Worm (Caenorhabditis elegans) whole organism, late embryonic: ENCODE measurements around the gene gpa-17.
"Not testable (repeated sequence)": the region's sequence is repeated elsewhere in the genome, so short reads cannot be mapped to it uniquely, and the experiment has no call there.

Experiments
- C08G9.2 ChIP-seq: sonication (generic microtip); optimal IDR thresholded peaks from 2 replicates; lab custom pipeline; 2016; ENCODE audit warnings: mild to moderate bottlenecking, missing genetic modification characterization, moderate library complexity, missing compliant biosample characterization
- K09A11.1 ChIP-seq: sonication (generic microtip); optimal IDR thresholded peaks from 2 replicates; lab custom pipeline; 2017; ENCODE audit warnings: antibody characterized with exemption, mild to moderate bottlenecking, missing genetic modification characterization, missing compliant biosample characterization; ENCODE audit not compliant: insufficient read depth
- T23F11.4 ChIP-seq: fragments of 200-800 bp; sonication (Bioruptor generic); optimal IDR thresholded peaks from 2 replicates; lab custom pipeline; 2018; ENCODE audit warnings: mild to moderate bottlenecking, missing genetic modification characterization, missing compliant biosample characterization
- ahr-1 ChIP-seq: sonication (generic microtip); optimal IDR thresholded peaks from 2 replicates; lab custom pipeline; 2016; ENCODE audit warnings: missing genetic modification characterization, missing compliant biosample characterization
- ceh-14 ChIP-seq: sonication (generic microtip); optimal IDR thresholded peaks from 2 replicates; lab custom pipeline; 2016; ENCODE audit warnings: missing genotype, missing genetic modification characterization, missing compliant biosample characterization
- ceh-18 ChIP-seq: sonication (generic microtip); optimal IDR thresholded peaks from 2 replicates; lab custom pipeline; 2016; ENCODE audit warnings: missing genetic modification characterization, missing compliant biosample characterization
- ceh-19 ChIP-seq: fragments of 200-800 bp; sonication (Bioruptor generic); optimal IDR thresholded peaks from 2 replicates; lab custom pipeline; 2018; ENCODE audit warnings: mild to moderate bottlenecking, missing genetic modification characterization, missing compliant biosample characterization
- ceh-2 ChIP-seq: sonication (generic microtip); optimal IDR thresholded peaks from 2 replicates; lab custom pipeline; 2016; ENCODE audit warnings: missing genotype, missing genetic modification characterization, missing compliant biosample characterization
- ceh-30 ChIP-seq: fragments of 150-350 bp; optimal IDR thresholded peaks from 2 replicates; lab custom pipeline; 2014; ENCODE audit warnings: missing biosample characterization, missing genetic modification characterization
- ceh-31 ChIP-seq: sonication (generic microtip); optimal IDR thresholded peaks from 2 replicates; lab custom pipeline; 2016; ENCODE audit warnings: missing genetic modification characterization, missing compliant biosample characterization
- ceh-34 ChIP-seq: sonication (generic microtip); optimal IDR thresholded peaks from 2 replicates; lab custom pipeline; 2016; ENCODE audit warnings: mild to moderate bottlenecking, missing genetic modification characterization, missing compliant biosample characterization
- dmd-4 ChIP-seq: sonication (generic microtip); optimal IDR thresholded peaks from 2 replicates; lab custom pipeline; 2016; ENCODE audit warnings: borderline replicate concordance, missing genetic modification characterization, missing compliant biosample characterization
- elt-4 ChIP-seq: sonication (generic microtip); optimal IDR thresholded peaks from 2 replicates; lab custom pipeline; 2016; ENCODE audit warnings: missing genetic modification characterization, missing compliant biosample characterization
- ets-4 ChIP-seq: sonication (generic microtip); optimal IDR thresholded peaks from 2 replicates; lab custom pipeline; 2016; ENCODE audit warnings: missing genetic modification characterization, missing compliant biosample characterization
- eyg-1 ChIP-seq: sonication (generic microtip); optimal IDR thresholded peaks from 2 replicates; lab custom pipeline; 2016; ENCODE audit warnings: missing genotype, missing genetic modification characterization, missing compliant biosample characterization
- fax-1 ChIP-seq: sonication (generic microtip); optimal IDR thresholded peaks from 2 replicates; lab custom pipeline; 2016; ENCODE audit warnings: missing genotype, missing genetic modification characterization, missing compliant biosample characterization
- fkh-10 ChIP-seq: fragments of 150-350 bp; optimal IDR thresholded peaks from 2 replicates; lab custom pipeline; 2014; ENCODE audit warnings: missing biosample characterization, missing genetic modification reagents, missing genetic modification characterization
- fkh-6 ChIP-seq: sonication (generic microtip); optimal IDR thresholded peaks from 2 replicates; lab custom pipeline; 2016; ENCODE audit warnings: missing genetic modification characterization, missing compliant biosample characterization
- hlh-13 ChIP-seq: fragments of 200-800 bp; sonication (Bioruptor generic); optimal IDR thresholded peaks from 2 replicates; lab custom pipeline; 2018; ENCODE audit warnings: mild to moderate bottlenecking, missing genetic modification characterization, missing compliant biosample characterization
- hlh-6 ChIP-seq: sonication (generic microtip); optimal IDR thresholded peaks from 2 replicates; lab custom pipeline; 2016; ENCODE audit warnings: missing genotype, missing genetic modification characterization, missing compliant biosample characterization
- hlh-8 ChIP-seq: sonication (generic microtip); optimal IDR thresholded peaks from 2 replicates; lab custom pipeline; 2016; ENCODE audit warnings: missing genotype, missing genetic modification characterization, missing compliant biosample characterization
- lin-11 ChIP-seq: fragments of 200-800 bp; sonication (Bioruptor generic); optimal IDR thresholded peaks from 2 replicates; lab custom pipeline; 2018; ENCODE audit warnings: mild to moderate bottlenecking, missing genetic modification characterization, missing compliant biosample characterization
- madf-2 ChIP-seq: sonication (generic microtip); optimal IDR thresholded peaks from 2 replicates; lab custom pipeline; 2017; ENCODE audit warnings: missing genetic modification characterization, missing compliant biosample characterization
- mec-3 ChIP-seq: sonication (generic microtip); optimal IDR thresholded peaks from 2 replicates; lab custom pipeline; 2016; ENCODE audit warnings: borderline replicate concordance, missing genetic modification characterization, missing compliant biosample characterization
- nfya-1 ChIP-seq: sonication (generic microtip); optimal IDR thresholded peaks from 2 replicates; lab custom pipeline; 2017; ENCODE audit warnings: missing genetic modification characterization, mild to moderate bottlenecking, missing compliant biosample characterization, antibody characterized with exemption, moderate library complexity
- nhr-232 ChIP-seq: sonication (generic microtip); optimal IDR thresholded peaks from 2 replicates; lab custom pipeline; 2016; ENCODE audit warnings: missing genetic modification characterization, missing compliant biosample characterization
- npax-4 ChIP-seq: sonication (generic microtip); optimal IDR thresholded peaks from 2 replicates; lab custom pipeline; 2016; ENCODE audit warnings: missing genetic modification characterization, missing compliant biosample characterization
- odd-2 ChIP-seq: sonication (generic microtip); optimal IDR thresholded peaks from 2 replicates; lab custom pipeline; 2017; ENCODE audit warnings: antibody characterized with exemption, mild to moderate bottlenecking, missing genetic modification characterization, missing compliant biosample characterization
- pag-3 ChIP-seq: sonication (generic microtip); optimal IDR thresholded peaks from 2 replicates; lab custom pipeline; 2016; ENCODE audit warnings: missing compliant biosample characterization, missing genetic modification characterization, borderline replicate concordance
- pat-9 ChIP-seq: fragments of 200-800 bp; sonication (Bioruptor generic); optimal IDR thresholded peaks from 2 replicates; lab custom pipeline; 2018; ENCODE audit warnings: mild to moderate bottlenecking, missing genetic modification characterization, moderate library complexity, missing compliant biosample characterization
- pax-1 ChIP-seq: fragments of 150-350 bp; optimal IDR thresholded peaks from 2 replicates; lab custom pipeline; 2014; ENCODE audit warnings: missing biosample characterization, missing genetic modification characterization
- pha-4 ChIP-seq: fragments of 150-350 bp; optimal IDR thresholded peaks from 2 replicates; lab custom pipeline; 2018; ENCODE audit warnings: missing biosample characterization, missing genetic modification reagents, missing genetic modification characterization
- rnt-1 ChIP-seq: sonication (generic microtip); optimal IDR thresholded peaks from 2 replicates; lab custom pipeline; 2016; ENCODE audit warnings: missing genetic modification characterization, missing compliant biosample characterization
- tbx-2 ChIP-seq: sonication (generic microtip); optimal IDR thresholded peaks from 2 replicates; lab custom pipeline; 2016; ENCODE audit warnings: missing genetic modification characterization, missing compliant biosample characterization
- unc-3 ChIP-seq, 2 experiments: fragments of 200-800 bp in 1 of 2; sonication (Bioruptor generic) in 1 of 2; sonication (generic microtip) in 1 of 2; conservative IDR thresholded peaks in 1 of 2; optimal IDR thresholded peaks in 1 of 2; 2 replicates each; pipeline versions ENCODE4 v1.3.6 to Lab custom; 2016 to 2022; ENCODE audit warnings: missing compliant biosample characterization in 2 of 2, missing genetic modification characterization in 2 of 2, missing genetic modification reagents in 1 of 2
- unc-42 ChIP-seq: sonication (generic microtip); optimal IDR thresholded peaks from 2 replicates; lab custom pipeline; 2016; ENCODE audit warnings: missing genotype, missing genetic modification characterization, missing compliant biosample characterization
- unc-86 ChIP-seq: sonication (generic microtip); optimal IDR thresholded peaks from 2 replicates; lab custom pipeline; 2016; ENCODE audit warnings: missing genetic modification characterization, missing compliant biosample characterization
- zip-5 ChIP-seq: sonication (generic microtip); optimal IDR thresholded peaks from 2 replicates; lab custom pipeline; 2016; ENCODE audit warnings: missing genetic modification characterization, missing compliant biosample characterization
- ztf-16 ChIP-seq: sonication (generic microtip); optimal IDR thresholded peaks from 2 replicates; lab custom pipeline; 2017; ENCODE audit warnings: missing genetic modification characterization, missing compliant biosample characterization

gpa-17 gene

ce11 chrIII:2563883-2564282 is 22.5 kb upstream of the gpa-17 start, which contains the start of gene Y54F10AM.11:
Y54F10AM.11 (minus strand) TSS chrIII:2563983.
- not testable (repeated sequence) for TF ChIP-seq K09A11.1, mec-3, eyg-1 (tag; lab: Kevin White, UChicago)
- TF ChIP-seq, all 69 proteins: peak for 0; not testable (repeated sequence) for 69

- TF ChIP-seq ceh-2 (no peak), ahr-1 (tag; lab: Kevin White, UChicago) (no peak), ceh-18 (no peak)
Measured at ce11 chrIII:2571447-2571846, 14.9 kb upstream of the gpa-17 start, which contains the start of gene Y54F10AR.2. Y54F10AR.2 (minus strand) TSS chrIII:2571547.

ce11 chrIII:2572421-2572820 is 13.9 kb upstream of the gpa-17 start:
- TF ChIP-seq nfya-1 (tag; lab: Kevin White, UChicago) (peak; percentile 75), ceh-18 (no peak)
- TF ChIP-seq, all 69 proteins: peak for 1

ce11 chrIII:2575635-2576164 is 10.7 kb upstream of the gpa-17 start, which contains the start of gene Y54F10AR.1:
Y54F10AR.1 (minus strand) TSS chrIII:2575685.
- TF ChIP-seq ets-4 (tag; lab: Kevin White, UChicago) (no peak), T23F11.4 (GFP tag; lab: Kevin White, UChicago) (no peak), elt-4 (tag; lab: Kevin White, UChicago) (no peak), fkh-6 (tag; lab: Kevin White, UChicago) (no peak), nhr-232 (tag; lab: Kevin White, UChicago) (no peak), eyg-1 (tag; lab: Kevin White, UChicago) (no peak), pax-1 (tag; lab: Kevin White, UChicago) (no peak), fkh-10 (no peak), ztf-16 (no peak), hlh-6 (tag; lab: Kevin White, UChicago) (no peak), ceh-34 (no peak), ceh-14 (tag; lab: Kevin White, UChicago) (no peak), pag-3 (tag; lab: Kevin White, UChicago) (no peak)

ce11 chrIII:2576360-2577259 is 9.7 kb upstream of the gpa-17 start:
- no peak for TF ChIP-seq hlh-8 (tag; lab: Kevin White, UChicago)
- no peak for TF ChIP-seq C08G9.2
- TF ChIP-seq pax-1 (tag; lab: Kevin White, UChicago): no peak
- peak; percentile 46 for TF ChIP-seq madf-2 (tag; lab: Kevin White, UChicago)
- no peak for TF ChIP-seq npax-4 (tag; lab: Kevin White, UChicago)
- no peak for TF ChIP-seq ceh-14 (tag; lab: Kevin White, UChicago)
- TF ChIP-seq dmd-4: no peak
- TF ChIP-seq unc-3 (GFP tag; conservative IDR thresholded peaks at IDR 0.05; lab: Robert Waterston, UW): no peak
- peak; percentile 29 for TF ChIP-seq unc-3 (tag; optimal IDR thresholded peaks at IDR 0.05; lab: Kevin White, UChicago)
- no peak for TF ChIP-seq fax-1 (tag; lab: Kevin White, UChicago)
- TF ChIP-seq unc-86 (tag; lab: Kevin White, UChicago): no peak
- TF ChIP-seq ztf-16: no peak
- TF ChIP-seq lin-11: peak; percentile 20
- TF ChIP-seq ceh-31 (tag; lab: Kevin White, UChicago): peak; percentile 69
- TF ChIP-seq hlh-13 (GFP tag; lab: Kevin White, UChicago): no peak
- peak; percentile 49 for TF ChIP-seq tbx-2
- TF ChIP-seq pag-3 (tag; lab: Kevin White, UChicago): no peak
- TF ChIP-seq odd-2 (tag; lab: Kevin White, UChicago): no peak
- no peak for TF ChIP-seq ceh-30 (tag; lab: Kevin White, UChicago)
- no peak for TF ChIP-seq zip-5
- TF ChIP-seq ceh-19 (GFP tag; lab: Kevin White, UChicago): peak; percentile 43
- no peak for TF ChIP-seq eyg-1 (tag; lab: Kevin White, UChicago)
- TF ChIP-seq ceh-18: peak; percentile 34
- peak; percentile 57 for TF ChIP-seq nfya-1 (tag; lab: Kevin White, UChicago)
- TF ChIP-seq pha-4 (tag; lab: Kevin White, UChicago): no peak
- TF ChIP-seq ceh-2: no peak
- TF ChIP-seq unc-42: peak; percentile 54
- TF ChIP-seq pat-9 (tag; lab: Kevin White, UChicago): no peak
- TF ChIP-seq fkh-10: no peak
- TF ChIP-seq rnt-1 (tag; lab: Kevin White, UChicago): no peak
